Fruit fly (Drosophila melanogaster): ENCODE data around the gene Polr3C.

Polr3C gene

DNA sequence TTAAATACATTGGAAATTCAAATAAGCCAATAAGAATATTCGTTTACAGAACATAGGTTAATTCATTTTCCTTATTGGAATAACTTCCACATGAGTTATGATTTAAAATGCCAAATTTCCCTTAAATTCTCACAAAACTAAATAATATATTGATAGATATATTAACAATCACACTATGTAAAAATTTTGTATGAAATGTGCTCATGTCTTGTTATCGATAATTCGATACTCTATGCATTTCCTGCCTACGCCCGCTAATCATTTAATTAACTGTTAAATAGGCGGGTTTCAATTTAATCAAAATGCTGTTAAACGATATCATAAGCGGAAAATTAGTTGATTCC lies 33.9 kb upstream of the Polr3C start, which contains the start of gene NANS (continued):
- TF ChIP-seq CG6765 (GFP tag; optimal IDR thresholded peaks at IDR 0.05) (peak; percentile 3), Sry-δ (GFP tag; optimal IDR thresholded peaks at IDR 0.05) (no peak), CG14710 (tag; optimal IDR thresholded peaks at IDR 0.05) (peak; percentile 5), Opbp (GFP tag; IDR thresholded peaks at IDR 0.05; ENCODE audit: partially characterized antibody) (no peak), unc-4 (GFP tag; IDR thresholded peaks at IDR 0.05; ENCODE audit: partially characterized antibody) (0 out of 2 replicates have a peak, but pooled peaks have one; percentile 27), Dp (GFP tag; optimal IDR thresholded peaks at IDR 0.05) (peak; percentile 27), CG2875 (GFP tag; optimal IDR thresholded peaks at IDR 0.05) (no peak), run (tag; optimal IDR thresholded peaks at IDR 0.05) (no peak), zen2 (GFP tag; IDR thresholded peaks at IDR 0.05; ENCODE audit: partially characterized antibody) (no peak), E2f2 (GFP tag; IDR thresholded peaks at IDR 0.05) (peak; percentile 57), CG17385 (GFP tag; optimal IDR thresholded peaks at IDR 0.05) (peak; percentile 21), Dref (GFP tag; IDR thresholded peaks at IDR 0.05) (no peak), crol (GFP tag; IDR thresholded peaks at IDR 0.05) (no peak), CG11696 (GFP tag; IDR thresholded peaks at IDR 0.05) (no peak), wdn (GFP tag; IDR thresholded peaks at IDR 0.05) (no peak), CG2889 (GFP tag; IDR thresholded peaks at IDR 0.05) (no peak), HLH4C (GFP tag; IDR thresholded peaks at IDR 0.05; ENCODE audit: partially characterized antibody) (peak; percentile 41; the same call in 1 of the 3 replicates), chinmo (GFP tag; IDR thresholded peaks at IDR 0.05; ENCODE audit: partially characterized antibody) (0 out of 4 replicates have a peak, but pooled peaks have one; percentile 64), inv (GFP tag; IDR thresholded peaks at IDR 0.05; ENCODE audit: partially characterized antibody) (0 out of 2 replicates have a peak, but pooled peaks have one; percentile 4), CG9932 (GFP tag; IDR thresholded peaks at IDR 0.05) (no peak), CG9215 (GFP tag; IDR thresholded peaks at IDR 0.05) (no peak), Dll (GFP tag; IDR thresholded peaks at IDR 0.05; ENCODE audit: partially characterized antibody) (peak; percentile 44; the same call in 1 of the 4 replicates), tna (GFP tag; IDR thresholded peaks at IDR 0.05; ENCODE audit: partially characterized antibody) (0 out of 2 replicates have a peak, but pooled peaks have one; percentile 31), Stat92E (GFP tag; optimal IDR thresholded peaks at IDR 0.05) (no peak), CG34224 (GFP tag; IDR thresholded peaks at IDR 0.05; ENCODE audit: partially characterized antibody) (peak; percentile 65)

DNA sequence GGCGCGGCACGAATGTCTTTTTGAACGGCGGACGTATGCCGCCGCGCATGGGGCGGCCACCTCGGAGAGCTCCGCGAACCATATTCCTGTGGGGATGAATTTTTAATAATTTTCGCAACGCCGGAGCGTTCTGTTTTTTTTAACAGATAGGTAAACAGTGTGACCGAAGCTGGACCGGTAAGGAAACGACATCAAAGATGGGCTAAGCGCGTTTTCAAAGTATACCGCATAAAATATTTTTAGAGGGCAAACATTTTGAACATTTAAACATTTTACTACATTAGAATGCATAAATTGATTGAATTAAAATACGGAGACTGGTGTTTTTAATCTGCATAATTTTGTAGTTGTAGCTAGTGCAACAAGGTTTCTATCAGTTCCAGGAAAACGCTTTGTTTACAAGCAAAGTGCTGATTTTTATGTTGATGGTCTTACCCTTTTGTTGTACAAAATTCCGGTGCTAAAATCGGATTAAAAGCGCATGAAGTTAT lies 31.0 kb upstream of the Polr3C start, which contains the start of the genes CG5641 and CG5245:
Gene CG5641, minus strand, starts transcription at position 163 of the 491 bp plus-strand sequence.
Gene CG5245, plus strand, starts transcription at position 441 of the 491 bp plus-strand sequence.
- no peak for TF ChIP-seq Nf-YC (tag; optimal IDR thresholded peaks at IDR 0.05)
- no peak for TF ChIP-seq aop (GFP tag; IDR thresholded peaks at IDR 0.05)
- TF ChIP-seq CG7556 (GFP tag; optimal IDR thresholded peaks at IDR 0.05) = no peak
- peak; percentile 51 for TF ChIP-seq pzg (GFP tag; optimal IDR thresholded peaks at IDR 0.05)
- TF ChIP-seq MESR4 (GFP tag; optimal IDR thresholded peaks at IDR 0.05) = peak; percentile 47
- peak; percentile 31 for TF ChIP-seq Lhr (GFP tag; optimal IDR thresholded peaks at IDR 0.05)
- peak; percentile 22 for TF ChIP-seq CG12659 (GFP tag; optimal IDR thresholded peaks at IDR 0.05)
- TF ChIP-seq CG7928 (GFP tag; optimal IDR thresholded peaks at IDR 0.05) = no peak
- TF ChIP-seq Dp (GFP tag; optimal IDR thresholded peaks at IDR 0.05) = peak; percentile 60
- peak in 1 of 3 experiments; percentile 5 for TF ChIP-seq Stat92E (GFP tag; optimal IDR thresholded peaks at IDR 0.05)
- TF ChIP-seq insv (GFP tag; optimal IDR thresholded peaks at IDR 0.05) = peak in 1 of 2 experiments; percentile 0
- peak; percentile 64 for TF ChIP-seq E2f2 (GFP tag; IDR thresholded peaks at IDR 0.05)
- TF ChIP-seq CG30020 (tag; optimal IDR thresholded peaks at IDR 0.05) = peak; percentile 15
- TF ChIP-seq MBD-R2 (GFP tag; IDR thresholded peaks at IDR 0.05) = peak; percentile 70
- TF ChIP-seq CG13287 (GFP tag; IDR thresholded peaks at IDR 0.05; ENCODE audit: partially characterized antibody) = peak; percentile 18; the same call in 1 of the 2 replicates
- peak; percentile 34 for TF ChIP-seq Sin3A (optimal IDR thresholded peaks at IDR 0.05)
- 0 out of 3 replicates have a peak, but pooled peaks have one; percentile 12 for TF ChIP-seq Opbp (GFP tag; IDR thresholded peaks at IDR 0.05; ENCODE audit: partially characterized antibody)
- peak; percentile 23 for TF ChIP-seq Ets97D (GFP tag; optimal IDR thresholded peaks at IDR 0.05)
- TF ChIP-seq E2f1 (GFP tag; IDR thresholded peaks at IDR 0.05) = no peak
- 0 out of 3 replicates have a peak, but pooled peaks have one; percentile 10 for TF ChIP-seq zfh1 (GFP tag; IDR thresholded peaks at IDR 0.05)
- TF ChIP-seq CG15514 (GFP tag; optimal IDR thresholded peaks at IDR 0.05) = peak; percentile 57
- no peak for TF ChIP-seq CG16779 (GFP tag; IDR thresholded peaks at IDR 0.05)
- peak; percentile 14 for TF ChIP-seq Sry-β (GFP tag; optimal IDR thresholded peaks at IDR 0.05)
- TF ChIP-seq sens (GFP tag) = peak; percentile 34
- TF ChIP-seq Myb (GFP tag; optimal IDR thresholded peaks at IDR 0.05) = peak; percentile 31
- TF ChIP-seq CoRest (tag; optimal IDR thresholded peaks at IDR 0.05) = peak; percentile 12
- no peak for TF ChIP-seq Sox102F (GFP tag; optimal IDR thresholded peaks at IDR 0.05)
